Fruit fly (Drosophila melanogaster) whole organism, embryonic: ENCODE results near the gene Vps2.

Source experiments
- Blimp-1 ChIP-seq: fragments of 200-800 bp; sonication (Bioruptor generic); optimal IDR thresholded peaks from 3 replicates; lab custom pipeline; 2018; ENCODE audit warnings: missing biosample characterization, missing genetic modification characterization, mild to moderate bottlenecking, moderate library complexity, missing genetic modification reagents
- CG10654 ChIP-seq: fragments of 200-800 bp; sonication (Bioruptor generic); optimal IDR thresholded peaks from 2 replicates; lab custom pipeline; 2016; ENCODE audit warnings: missing biosample characterization, missing genetic modification characterization
- CG12299 ChIP-seq: fragments of 200-800 bp; sonication (Bioruptor generic); optimal IDR thresholded peaks from 2 replicates; lab custom pipeline; 2018; ENCODE audit warnings: missing biosample characterization, mild to moderate bottlenecking, missing genetic modification characterization
- CG14667 ChIP-seq: fragments of 200-800 bp; sonication (Bioruptor generic); IDR thresholded peaks from 2 replicates; pipeline ENCODE4 v1.3.6; 2022; ENCODE audit warnings: missing biosample characterization, missing genetic modification characterization
- CG14860 ChIP-seq: fragments of 200-800 bp; sonication (Bioruptor generic); IDR thresholded peaks from 3 replicates; pipeline ENCODE4 v1.3.6; 2022; ENCODE audit warnings: missing biosample characterization, missing genetic modification characterization; ENCODE audit not compliant: partially characterized antibody
- CG17361 ChIP-seq: fragments of 200-800 bp; sonication (Bioruptor generic); IDR thresholded peaks from 3 replicates; pipeline ENCODE4 v1.3.6; 2022; ENCODE audit warnings: missing biosample characterization, missing genetic modification characterization
- CG30403 ChIP-seq: fragments of 200-800 bp; sonication (Bioruptor generic); optimal IDR thresholded peaks from 3 replicates; lab custom pipeline; 2016; ENCODE audit warnings: missing biosample characterization, missing genetic modification characterization
- CG31441 ChIP-seq: fragments of 200-800 bp; sonication (Bioruptor generic); IDR thresholded peaks from 2 replicates; pipeline ENCODE4 v1.3.6; 2022; ENCODE audit warnings: missing biosample characterization, missing genetic modification characterization
- CG4424 ChIP-seq: fragments of 200-800 bp; sonication (Bioruptor generic); optimal IDR thresholded peaks from 3 replicates; lab custom pipeline; 2016; ENCODE audit warnings: missing biosample characterization, missing genetic modification characterization
- CG5180 ChIP-seq: fragments of 200-800 bp; sonication (Bioruptor generic); optimal IDR thresholded peaks from 3 replicates; lab custom pipeline; 2017; ENCODE audit warnings: missing biosample characterization, missing genetic modification characterization, mild to moderate bottlenecking, moderate library complexity, missing genetic modification reagents
- CG6654 ChIP-seq: fragments of 200-800 bp; sonication (Bioruptor generic); optimal IDR thresholded peaks from 2 replicates; lab custom pipeline; 2017; ENCODE audit warnings: missing biosample characterization, mild to moderate bottlenecking, missing genetic modification characterization
- CG7745 ChIP-seq: fragments of 200-800 bp; sonication (Bioruptor generic); optimal IDR thresholded peaks from 2 replicates; lab custom pipeline; 2018; ENCODE audit warnings: missing biosample characterization, mild to moderate bottlenecking, missing genetic modification characterization, moderate library complexity
- CG8944 ChIP-seq: fragments of 200-800 bp; sonication (Bioruptor generic); optimal IDR thresholded peaks from 3 replicates; lab custom pipeline; 2016; ENCODE audit warnings: missing biosample characterization, missing genetic modification characterization
- Camta ChIP-seq: fragments of 200-800 bp; sonication (Bioruptor generic); optimal IDR thresholded peaks from 2 replicates; lab custom pipeline; 2016; ENCODE audit warnings: missing biosample characterization, missing genetic modification characterization
- Dad ChIP-seq: fragments of 200-800 bp; sonication (Bioruptor generic); optimal IDR thresholded peaks from 3 replicates; lab custom pipeline; 2016; ENCODE audit warnings: missing biosample characterization, missing genetic modification characterization
- Ets65A ChIP-seq: fragments of 200-800 bp; sonication (Bioruptor generic); peaks from one replicate; lab custom pipeline; 2016; ENCODE audit warnings: missing biosample characterization, missing genetic modification characterization
- Ets97D ChIP-seq: fragments of 200-800 bp; sonication (Bioruptor generic); optimal IDR thresholded peaks from 3 replicates; lab custom pipeline; 2016; ENCODE audit warnings: missing biosample characterization, missing genetic modification characterization
- Mad ChIP-seq: fragments of 200-800 bp; sonication (Bioruptor generic); optimal IDR thresholded peaks from 2 replicates; lab custom pipeline; 2016; ENCODE audit warnings: missing biosample characterization, missing genetic modification characterization
- NC2β ChIP-seq: fragments of 200-800 bp; sonication (Bioruptor generic); optimal IDR thresholded peaks from 2 replicates; lab custom pipeline; 2016; ENCODE audit warnings: missing biosample characterization, missing genetic modification characterization
- Sox102F ChIP-seq: fragments of 200-800 bp; sonication (Bioruptor generic); optimal IDR thresholded peaks from 2 replicates; lab custom pipeline; 2018; ENCODE audit warnings: missing biosample characterization, mild to moderate bottlenecking, missing genetic modification characterization, moderate library complexity
- Ssrp ChIP-seq: fragments of 200-800 bp; sonication (Bioruptor generic); optimal IDR thresholded peaks from 2 replicates; lab custom pipeline; 2018; ENCODE audit warnings: missing biosample characterization, mild to moderate bottlenecking, missing genetic modification characterization, moderate library complexity
- Trl ChIP-seq, 3 experiments: fragments of >200 bp in 2 of 3; fragments of 200-800 bp in 1 of 3; sonication (Bioruptor generic) in 1 of 3; optimal IDR thresholded peaks; 2 replicates in 1 of 3; 3 replicates in 2 of 3; lab custom pipeline; 2016 to 2017; ENCODE audit warnings: missing biosample characterization in 1 of 3, missing genetic modification characterization in 1 of 3
- cas ChIP-seq: fragments of 200-800 bp; sonication (Bioruptor generic); IDR thresholded peaks from 2 replicates; pipeline ENCODE4 v1.3.6; 2022; ENCODE audit warnings: missing biosample characterization, missing genetic modification characterization
- esg ChIP-seq: fragments of 200-800 bp; sonication (Bioruptor generic); conservative IDR thresholded peaks from 2 replicates; pipeline ENCODE4 v1.3.6; 2022; ENCODE audit warnings: missing biosample characterization, missing genetic modification characterization
- exex ChIP-seq: fragments of 200-800 bp; sonication (Bioruptor generic); optimal IDR thresholded peaks from 4 replicates; lab custom pipeline; 2018; ENCODE audit warnings: missing biosample characterization, mild to moderate bottlenecking, missing genetic modification characterization, moderate library complexity
- gem ChIP-seq: fragments of 200-800 bp; sonication (Bioruptor generic); optimal IDR thresholded peaks from 2 replicates; lab custom pipeline; 2019; ENCODE audit warnings: missing biosample characterization, mild to moderate bottlenecking, missing genetic modification characterization, moderate library complexity
- grau ChIP-seq: fragments of 200-800 bp; optimal IDR thresholded peaks from 3 replicates; lab custom pipeline; 2019; ENCODE audit warnings: missing biosample characterization, mild to moderate bottlenecking, missing genetic modification characterization, moderate library complexity
- gro ChIP-seq: fragments of 200-800 bp; sonication (Bioruptor generic); optimal IDR thresholded peaks from 2 replicates; lab custom pipeline; 2016; ENCODE audit warnings: missing biosample characterization, missing genetic modification characterization
- ham ChIP-seq: fragments of 200-800 bp; sonication (Bioruptor generic); IDR thresholded peaks from 2 replicates; pipeline ENCODE4 v1.3.6; 2022; ENCODE audit warnings: missing biosample characterization, missing genetic modification characterization
- hbn ChIP-seq: fragments of 200-800 bp; sonication (Bioruptor generic); IDR thresholded peaks from 2 replicates; pipeline ENCODE4 v1.3.6; 2022; ENCODE audit warnings: missing biosample characterization, missing genetic modification characterization; ENCODE audit not compliant: partially characterized antibody
- her ChIP-seq: fragments of 200-800 bp; sonication (Bioruptor generic); optimal IDR thresholded peaks from 2 replicates; lab custom pipeline; 2016; ENCODE audit warnings: missing biosample characterization, missing genetic modification characterization
- ken ChIP-seq: fragments of 200-800 bp; sonication (Bioruptor generic); IDR thresholded peaks from 3 replicates; pipeline ENCODE4 v1.3.6; 2022; ENCODE audit warnings: missing biosample characterization, missing genetic modification characterization
- kni ChIP-seq: fragments of 200-800 bp; sonication (Bioruptor generic); optimal IDR thresholded peaks from 3 replicates; lab custom pipeline; 2017; ENCODE audit warnings: mild to moderate bottlenecking, missing biosample characterization, missing genetic modification reagents, missing genetic modification characterization
- p53 ChIP-seq: fragments of 200-800 bp; sonication (Bioruptor generic); optimal IDR thresholded peaks from 2 replicates; lab custom pipeline; 2016; ENCODE audit warnings: missing biosample characterization, missing genetic modification characterization
- phol ChIP-seq: fragments of 200-800 bp; sonication (Bioruptor generic); optimal IDR thresholded peaks from 3 replicates; lab custom pipeline; 2018; ENCODE audit warnings: missing biosample characterization, mild to moderate bottlenecking, missing genetic modification characterization, moderate library complexity
- scrt ChIP-seq: fragments of 200-800 bp; sonication (Bioruptor generic); optimal IDR thresholded peaks from 2 replicates; lab custom pipeline; 2018; ENCODE audit warnings: missing biosample characterization, mild to moderate bottlenecking, missing genetic modification characterization, moderate library complexity
- sisA ChIP-seq: fragments of 200-800 bp; sonication (Bioruptor generic); IDR thresholded peaks from 2 replicates; pipeline ENCODE4 v1.3.6; 2022; ENCODE audit warnings: missing biosample characterization, missing genetic modification characterization
- sug ChIP-seq: fragments of 200-800 bp; optimal IDR thresholded peaks from 2 replicates; lab custom pipeline; 2019; ENCODE audit warnings: missing biosample characterization, mild to moderate bottlenecking, missing genetic modification characterization, moderate library complexity
- tap ChIP-seq: fragments of 200-800 bp; optimal IDR thresholded peaks from 3 replicates; lab custom pipeline; 2019; ENCODE audit warnings: missing biosample characterization, mild to moderate bottlenecking, missing genetic modification characterization, moderate library complexity
- vnd ChIP-seq: fragments of 200-800 bp; sonication (Bioruptor generic); IDR thresholded peaks from 3 replicates; pipeline ENCODE4 v1.3.6; 2022; ENCODE audit warnings: missing biosample characterization, missing genetic modification characterization; ENCODE audit not compliant: partially characterized antibody

Vps2 gene

DNA sequence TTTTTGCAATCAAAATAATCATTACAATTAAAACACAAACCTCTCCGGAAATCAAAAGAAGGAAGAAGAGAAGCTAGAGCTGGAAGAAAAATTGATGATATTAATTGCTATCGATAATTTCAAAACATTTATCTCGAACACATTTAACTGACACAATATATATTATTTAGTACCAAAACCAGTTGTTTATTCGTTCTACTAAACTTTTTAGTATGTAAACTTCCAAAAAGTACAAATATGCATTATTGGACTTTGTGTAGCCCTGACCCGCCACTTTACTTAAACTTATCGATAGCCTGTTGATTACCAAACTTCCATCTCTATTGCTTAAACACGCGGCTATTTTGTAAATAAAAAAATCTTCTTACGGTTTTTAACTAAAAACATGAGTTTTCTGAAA is 6.6 kb downstream of the Vps2 start, which contains the start of the genes RpL34a and Trmt61 (continued):
- peak; percentile 88 for TF ChIP-seq hbn (GFP tag; lab: Robert Waterston, UW)
- peak; percentile 72 for TF ChIP-seq CG10654 (GFP tag; lab: Kevin White, UChicago)
- TF ChIP-seq CG14667 (GFP tag; lab: Robert Waterston, UW): peak; percentile 41; the same call in 1 of the 2 replicates
- peak; percentile 87 for TF ChIP-seq CG4424 (GFP tag; lab: Kevin White, UChicago)
- peak; percentile 70 for TF ChIP-seq Sox102F
- TF ChIP-seq sug (tag; lab: Kevin White, UChicago): peak; percentile 90
- TF ChIP-seq CG7745 (tag; lab: Kevin White, UChicago): peak; percentile 56
- peak; percentile 46 for TF ChIP-seq her (GFP tag; lab: Kevin White, UChicago)
- peak; percentile 93 for TF ChIP-seq scrt (GFP tag; lab: Kevin White, UChicago)
- TF ChIP-seq gem (tag; lab: Kevin White, UChicago): peak; percentile 83
- TF ChIP-seq Mad (GFP tag; lab: Kevin White, UChicago): peak; percentile 70
- TF ChIP-seq esg (GFP tag; lab: Robert Waterston, UW): peak; percentile 19; the same call in 1 of the 2 replicates
- peak; percentile 88 for TF ChIP-seq Camta (GFP tag; lab: Kevin White, UChicago)
- peak; percentile 92 for TF ChIP-seq CG31441
- TF ChIP-seq kni (GFP tag; lab: Kevin White, UChicago): peak; percentile 90

DNA sequence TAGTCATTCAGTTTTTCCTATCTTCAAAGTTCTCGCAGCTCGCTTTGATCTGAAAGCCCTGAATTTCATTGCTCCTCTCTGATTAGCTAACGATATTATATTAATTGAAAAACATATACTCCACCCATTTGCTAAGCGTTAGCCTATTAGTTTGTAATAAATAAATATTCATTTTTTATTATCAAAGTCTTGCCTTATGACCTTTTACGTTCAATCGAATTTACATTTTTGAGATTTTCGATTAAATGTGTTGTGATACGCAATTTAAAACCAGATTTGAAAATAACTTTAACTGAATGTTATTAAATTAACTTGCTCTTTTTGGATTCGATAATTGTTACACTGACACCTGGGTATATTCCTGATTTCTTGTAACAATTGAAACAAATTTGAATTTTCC is 10.3 kb downstream of the Vps2 start, which contains the start of gene CG14551:
Gene CG14551 (minus strand): TSS at position 101 of the 400 bp plus-strand sequence.
- TF ChIP-seq CG8944 (GFP tag; lab: Kevin White, UChicago): no peak
- no peak for TF ChIP-seq Blimp-1 (GFP tag; lab: Kevin White, UChicago)
- no peak for TF ChIP-seq Ssrp (tag; lab: Kevin White, UChicago)
- no peak for TF ChIP-seq CG7745 (tag; lab: Kevin White, UChicago)
- TF ChIP-seq phol (tag; lab: Kevin White, UChicago): no peak
- no peak for TF ChIP-seq exex (tag; lab: Kevin White, UChicago)
- TF ChIP-seq CG14860: no peak
- TF ChIP-seq CG5180: no peak
- no peak for TF ChIP-seq gro (GFP tag; lab: Kevin White, UChicago)
- no peak for TF ChIP-seq ham (GFP tag; lab: Robert Waterston, UW)
- no peak for TF ChIP-seq sisA (GFP tag; lab: Robert Waterston, UW)

dm6 chr3R:26064708-26065107 is 12.1 kb downstream of the Vps2 start:
- TF ChIP-seq CG17361 (GFP tag; lab: Robert Waterston, UW): no peak
- TF ChIP-seq Ets65A (GFP tag; lab: Kevin White, UChicago): peak; percentile 52
- TF ChIP-seq Trl (optimal IDR thresholded peaks at IDR 0.05; lab: Kevin White, UChicago): no peak
- TF ChIP-seq Trl (GFP tag; optimal IDR thresholded peaks at IDR 0.05; lab: Kevin White, UChicago): no peak

- TF ChIP-seq ken (GFP tag; lab: Robert Waterston, UW): no peak
- TF ChIP-seq CG30403 (GFP tag; lab: Kevin White, UChicago): no peak
- no peak for TF ChIP-seq CG12299 (tag; lab: Kevin White, UChicago)
- no peak for TF ChIP-seq NC2β
- no peak for TF ChIP-seq p53 (GFP tag; lab: Kevin White, UChicago)
- TF ChIP-seq Ets97D (GFP tag; lab: Kevin White, UChicago): no peak
- no peak for TF ChIP-seq cas (GFP tag; lab: Robert Waterston, UW)
- no peak for TF ChIP-seq grau (tag; lab: Kevin White, UChicago)
- TF ChIP-seq vnd: no peak
- TF ChIP-seq Dad (GFP tag; lab: Kevin White, UChicago): no peak
- TF ChIP-seq tap: no peak
- TF ChIP-seq CG6654 (GFP tag; lab: Kevin White, UChicago): no peak
- TF ChIP-seq, all 482 proteins: peak for 0
Measured at dm6 chr3R:26068135-26068534, 15.5 kb downstream of the Vps2 start.
